Fruit fly (Drosophila melanogaster) whole organism, prepupa: ENCODE measurements around the gene TwdlL.

ENCODE experiments used
- Blimp-1 ChIP-seq: fragments of 200-800 bp; sonication (Bioruptor generic); optimal IDR thresholded peaks from 3 replicates; lab custom pipeline; 2017; ENCODE audit warnings: missing biosample characterization, missing genetic modification characterization, mild to moderate bottlenecking, moderate library complexity, missing genetic modification reagents
- CG10631 ChIP-seq: fragments of 200-800 bp; sonication (Bioruptor generic); optimal IDR thresholded peaks from 2 replicates; lab custom pipeline; 2016; ENCODE audit warnings: missing biosample characterization, missing genetic modification characterization
- CG10669 ChIP-seq: fragments of 200-800 bp; sonication (Bioruptor generic); optimal IDR thresholded peaks from 3 replicates; lab custom pipeline; 2018; ENCODE audit warnings: missing biosample characterization, mild to moderate bottlenecking, missing genetic modification characterization, moderate library complexity
- CG11294 ChIP-seq: fragments of 200-800 bp; sonication (Bioruptor generic); IDR thresholded peaks from 2 replicates; pipeline ENCODE4 v1.3.6; 2022; ENCODE audit warnings: missing biosample characterization, missing genetic modification characterization
- CG15336 ChIP-seq: fragments of 200-800 bp; sonication (Bioruptor generic); IDR thresholded peaks from 2 replicates; pipeline ENCODE4 v1.3.6; 2022; ENCODE audit warnings: missing biosample characterization, missing genetic modification characterization
- CG1621 ChIP-seq: fragments of 200-800 bp; sonication (Bioruptor generic); optimal IDR thresholded peaks from 3 replicates; lab custom pipeline; 2018; ENCODE audit warnings: missing biosample characterization, mild to moderate bottlenecking, missing genetic modification characterization
- CG16779 ChIP-seq: fragments of 200-800 bp; sonication (Bioruptor generic); optimal IDR thresholded peaks from 3 replicates; lab custom pipeline; 2017; ENCODE audit warnings: missing biosample characterization, mild to moderate bottlenecking, missing genetic modification characterization
- CG3032 ChIP-seq: fragments of 200-800 bp; optimal IDR thresholded peaks from 2 replicates; lab custom pipeline; 2019; ENCODE audit warnings: missing biosample characterization, mild to moderate bottlenecking, missing genetic modification characterization, moderate library complexity
- CG31627 ChIP-seq: fragments of 200-800 bp; sonication (Bioruptor generic); optimal IDR thresholded peaks from 3 replicates; lab custom pipeline; 2016; ENCODE audit warnings: missing biosample characterization, missing genetic modification characterization
- CG32006 ChIP-seq: fragments of 200-800 bp; sonication (Bioruptor generic); optimal IDR thresholded peaks from 3 replicates; lab custom pipeline; 2017; ENCODE audit warnings: missing biosample characterization, mild to moderate bottlenecking, missing genetic modification characterization
- CG34406 ChIP-seq: fragments of 200-800 bp; sonication (Bioruptor generic); optimal IDR thresholded peaks from 3 replicates; lab custom pipeline; 2016; ENCODE audit warnings: missing biosample characterization, missing genetic modification characterization
- CG3919 ChIP-seq: fragments of 200-800 bp; sonication (Bioruptor generic); optimal IDR thresholded peaks from 3 replicates; lab custom pipeline; 2016; ENCODE audit warnings: missing biosample characterization, missing genetic modification characterization
- CG4318 ChIP-seq: fragments of 200-800 bp; sonication (Bioruptor generic); optimal IDR thresholded peaks from 3 replicates; lab custom pipeline; 2017; ENCODE audit warnings: missing biosample characterization, mild to moderate bottlenecking, missing genetic modification characterization
- CG6276 ChIP-seq: fragments of 200-800 bp; sonication (Bioruptor generic); optimal IDR thresholded peaks from 2 replicates; lab custom pipeline; 2017; ENCODE audit warnings: missing biosample characterization, mild to moderate bottlenecking, missing genetic modification characterization
- CG6792 ChIP-seq: fragments of 200-800 bp; sonication (Bioruptor generic); optimal IDR thresholded peaks from 3 replicates; lab custom pipeline; 2016; ENCODE audit warnings: missing biosample characterization, missing genetic modification characterization
- CG6808 ChIP-seq: fragments of 200-800 bp; sonication (Bioruptor generic); optimal IDR thresholded peaks from 3 replicates; lab custom pipeline; 2017; ENCODE audit warnings: missing biosample characterization, missing genetic modification characterization, mild to moderate bottlenecking, moderate library complexity, missing genetic modification reagents
- CG6854 ChIP-seq: fragments of 200-800 bp; sonication (Bioruptor generic); optimal IDR thresholded peaks from 2 replicates; lab custom pipeline; 2017; ENCODE audit warnings: missing biosample characterization, mild to moderate bottlenecking, missing genetic modification characterization
- CG8119 ChIP-seq: fragments of 200-800 bp; sonication (Bioruptor generic); IDR thresholded peaks from 3 replicates; pipeline ENCODE4 v1.3.6; 2022; ENCODE audit warnings: missing biosample characterization, missing genetic modification characterization
- CG8319 ChIP-seq: fragments of 200-800 bp; sonication (Bioruptor generic); optimal IDR thresholded peaks from 3 replicates; lab custom pipeline; 2016; ENCODE audit warnings: missing biosample characterization, missing genetic modification characterization
- CG8632 ChIP-seq: fragments of 200-800 bp; sonication (Bioruptor generic); optimal IDR thresholded peaks from 3 replicates; lab custom pipeline; 2016; ENCODE audit warnings: missing biosample characterization, missing genetic modification characterization
- Eip78C ChIP-seq: fragments of 200-800 bp; sonication (Bioruptor generic); peaks from one replicate; lab custom pipeline; 2016; ENCODE audit warnings: missing biosample characterization, missing genetic modification characterization
- Eip93F ChIP-seq: fragments of 200-800 bp; sonication (Bioruptor generic); optimal IDR thresholded peaks from 2 replicates; lab custom pipeline; 2016; ENCODE audit warnings: missing biosample characterization, mild to moderate bottlenecking, missing genetic modification characterization
- Ets96B ChIP-seq: fragments of 200-800 bp; optimal IDR thresholded peaks from 2 replicates; lab custom pipeline; 2019; ENCODE audit warnings: missing biosample characterization, mild to moderate bottlenecking, missing genetic modification characterization, moderate library complexity
- Gug ChIP-seq: fragments of 200-800 bp; sonication (Bioruptor generic); IDR thresholded peaks from 2 replicates; pipeline ENCODE4 v1.3.6; 2022; ENCODE audit warnings: missing biosample characterization, missing genetic modification characterization
- Hr38 ChIP-seq: sonication (Bioruptor generic); optimal IDR thresholded peaks from 2 replicates; lab custom pipeline; 2016; ENCODE audit warnings: missing biosample characterization, missing genetic modification characterization
- Hr39 ChIP-seq: fragments of 200-800 bp; sonication (Bioruptor generic); optimal IDR thresholded peaks from 2 replicates; lab custom pipeline; 2016; ENCODE audit warnings: missing biosample characterization, missing genetic modification characterization
- Hr4 ChIP-seq: fragments of 200-800 bp; sonication (Bioruptor generic); optimal IDR thresholded peaks from 3 replicates; lab custom pipeline; 2016; ENCODE audit warnings: missing biosample characterization, missing genetic modification characterization
- Lpt ChIP-seq: fragments of 200-800 bp; sonication (Bioruptor generic); optimal IDR thresholded peaks from 3 replicates; lab custom pipeline; 2016; ENCODE audit warnings: missing biosample characterization, missing genetic modification characterization
- Met ChIP-seq: fragments of 200-800 bp; sonication (Bioruptor generic); optimal IDR thresholded peaks from 3 replicates; lab custom pipeline; 2016; ENCODE audit warnings: missing biosample characterization, missing genetic modification characterization
- Smox ChIP-seq: fragments of 200-800 bp; sonication (Bioruptor generic); optimal IDR thresholded peaks from 3 replicates; lab custom pipeline; 2016; ENCODE audit warnings: missing biosample characterization, missing genetic modification characterization
- Sox14 ChIP-seq: fragments of 200-800 bp; sonication (Bioruptor generic); optimal IDR thresholded peaks from 3 replicates; lab custom pipeline; 2016; ENCODE audit warnings: missing biosample characterization, missing genetic modification characterization
- achi ChIP-seq: fragments of 200-800 bp; sonication (Bioruptor generic); optimal IDR thresholded peaks from 3 replicates; lab custom pipeline; 2016; ENCODE audit warnings: missing biosample characterization, missing genetic modification characterization
- dac ChIP-seq: fragments of 200-800 bp; sonication (Bioruptor generic); optimal IDR thresholded peaks from 2 replicates; lab custom pipeline; 2017; ENCODE audit warnings: missing biosample characterization, mild to moderate bottlenecking, missing genetic modification characterization
- fd85E ChIP-seq: fragments of 200-800 bp; sonication (Bioruptor generic); optimal IDR thresholded peaks from 3 replicates; lab custom pipeline; 2016; ENCODE audit warnings: missing biosample characterization, missing genetic modification characterization
- net ChIP-seq: fragments of 200-800 bp; sonication (Bioruptor generic); optimal IDR thresholded peaks from 3 replicates; lab custom pipeline; 2016; ENCODE audit warnings: missing biosample characterization, missing genetic modification characterization
- ss ChIP-seq, 2 experiments: fragments of 200-800 bp; sonication (Bioruptor generic); optimal IDR thresholded peaks; 2 replicates in 1 of 2; 3 replicates in 1 of 2; lab custom pipeline; 2017 to 2018; ENCODE audit warnings: mild to moderate bottlenecking in 2 of 2, missing biosample characterization in 2 of 2, missing genetic modification characterization in 2 of 2, moderate library complexity in 1 of 2
- svp ChIP-seq: fragments of 200-800 bp; sonication (Bioruptor generic); peaks from one replicate; lab custom pipeline; 2016; ENCODE audit warnings: missing biosample characterization, missing genetic modification characterization
- vri ChIP-seq: fragments of 200-800 bp; sonication (Bioruptor generic); optimal IDR thresholded peaks from 3 replicates; lab custom pipeline; 2016; ENCODE audit warnings: missing biosample characterization, mild to moderate bottlenecking, missing genetic modification characterization

The TwdlL gene

dm6 chr3R:26629618-26630017, 4.2 kb upstream of the TwdlL start, which contains the start of gene TwdlJ:
TSS of gene TwdlJ (plus strand) at chr3R:26629918.
- no peak for TF ChIP-seq CG6276 (GFP tag; lab: Kevin White, UChicago)
- TF ChIP-seq net (GFP tag; lab: Kevin White, UChicago) = no peak
- no peak for TF ChIP-seq Eip93F
- TF ChIP-seq CG3919 (GFP tag; lab: Kevin White, UChicago) = no peak
- TF ChIP-seq CG3032 = no peak
- TF ChIP-seq Lpt (GFP tag; lab: Kevin White, UChicago) = no peak
- no peak for TF ChIP-seq CG15336 (GFP tag; lab: Robert Waterston, UW)
- no peak for TF ChIP-seq CG1621
- no peak for TF ChIP-seq vri (GFP tag; lab: Kevin White, UChicago)
- no peak for TF ChIP-seq Met (GFP tag; lab: Kevin White, UChicago)

dm6 chr3R:26628624-26629023, 3.2 kb upstream of the TwdlL start, which contains the start of gene TwdlK:
TSS of gene TwdlK (minus strand) at chr3R:26628724.
- no peak for TF ChIP-seq svp (GFP tag; lab: Kevin White, UChicago)
- TF ChIP-seq CG6792 = no peak

- no peak for TF ChIP-seq CG1621
- no peak for TF ChIP-seq CG16779 (tag; lab: Kevin White, UChicago)
- no peak for TF ChIP-seq CG11294
- no peak for TF ChIP-seq Smox (GFP tag; lab: Kevin White, UChicago)
- TF ChIP-seq CG32006 = no peak
- TF ChIP-seq CG10631 = no peak
- no peak for TF ChIP-seq CG31627
Observed at dm6 chr3R:26626638-26627037, 1.2 kb upstream of the TwdlL start, which contains the start of gene TwdlO. TSS of gene TwdlO (minus strand) at chr3R:26626738.

- TF ChIP-seq CG15336 (GFP tag; lab: Robert Waterston, UW) = no peak
- no peak for TF ChIP-seq Ets96B (tag; lab: Kevin White, UChicago)
- TF ChIP-seq Gug (GFP tag; lab: Robert Waterston, UW) = no peak
- TF ChIP-seq CG10669 = no peak
- no peak for TF ChIP-seq Met (GFP tag; lab: Kevin White, UChicago)
- no peak for TF ChIP-seq CG34406
- no peak for TF ChIP-seq Lpt (GFP tag; lab: Kevin White, UChicago)
- TF ChIP-seq Hr39 = no peak
- no peak for TF ChIP-seq CG8119 (GFP tag; lab: Robert Waterston, UW)
Observed at dm6 chr3R:26623493-26623956, 1.9 kb downstream of the TwdlL start, which contains the start of gene TwdlB. TSS of gene TwdlB (minus strand) at chr3R:26623543.

dm6 chr3R:26621314-26621813, 4.1 kb downstream of the TwdlL start, which contains the start of gene TwdlP:
TSS of gene TwdlP (minus strand) at chr3R:26621364.
- TF ChIP-seq CG1621 (no peak), Met (GFP tag; lab: Kevin White, UChicago) (no peak), Blimp-1 (GFP tag; lab: Kevin White, UChicago) (no peak), Hr4 (GFP tag; lab: Kevin White, UChicago) (no peak), ss (GFP tag; optimal IDR thresholded peaks at IDR 0.05; lab: Kevin White, UChicago) (no peak), Eip93F (no peak)

DNA sequence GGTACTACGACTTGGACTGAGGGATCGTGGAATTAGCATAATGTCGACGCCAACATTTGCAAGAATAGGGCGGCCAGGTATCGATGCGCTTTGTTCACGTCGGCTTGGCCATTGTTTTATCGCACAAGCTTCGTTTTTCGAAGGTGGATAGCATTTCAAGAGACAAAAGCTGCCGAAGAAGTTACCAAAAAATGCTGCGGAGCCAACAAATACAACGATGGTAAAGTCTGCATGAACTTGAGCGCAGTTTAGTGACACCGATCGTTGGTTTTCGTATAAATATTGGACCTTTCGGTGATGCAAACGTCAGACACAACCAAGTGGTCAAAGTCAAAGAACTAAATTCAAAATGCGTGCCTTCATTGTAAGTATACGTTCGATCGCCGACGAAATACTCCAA, 6.6 kb downstream of the TwdlL start, which contains the start of gene TwdlM:
TSS of gene TwdlM (plus strand) at position 301 of the 400 bp plus-strand sequence.
- TF ChIP-seq achi (GFP tag; lab: Kevin White, UChicago) (no peak), CG8632 (GFP tag; lab: Kevin White, UChicago) (no peak), CG32006 (no peak), Sox14 (GFP tag; lab: Kevin White, UChicago) (no peak), CG6854 (no peak), CG1621 (no peak), CG6808 (no peak), fd85E (GFP tag; lab: Kevin White, UChicago) (no peak), Hr38 (GFP tag; lab: Kevin White, UChicago) (no peak), CG4318 (GFP tag; lab: Kevin White, UChicago) (no peak), CG8319 (GFP tag; lab: Kevin White, UChicago) (no peak), net (GFP tag; lab: Kevin White, UChicago) (no peak), dac (GFP tag; lab: Kevin White, UChicago) (no peak), Eip78C (GFP tag; lab: Kevin White, UChicago) (no peak), CG10669 (no peak)
